Worm (Caenorhabditis elegans): Measurements from ENCODE around the gene plg-1.

plg-1 gene

DNA sequence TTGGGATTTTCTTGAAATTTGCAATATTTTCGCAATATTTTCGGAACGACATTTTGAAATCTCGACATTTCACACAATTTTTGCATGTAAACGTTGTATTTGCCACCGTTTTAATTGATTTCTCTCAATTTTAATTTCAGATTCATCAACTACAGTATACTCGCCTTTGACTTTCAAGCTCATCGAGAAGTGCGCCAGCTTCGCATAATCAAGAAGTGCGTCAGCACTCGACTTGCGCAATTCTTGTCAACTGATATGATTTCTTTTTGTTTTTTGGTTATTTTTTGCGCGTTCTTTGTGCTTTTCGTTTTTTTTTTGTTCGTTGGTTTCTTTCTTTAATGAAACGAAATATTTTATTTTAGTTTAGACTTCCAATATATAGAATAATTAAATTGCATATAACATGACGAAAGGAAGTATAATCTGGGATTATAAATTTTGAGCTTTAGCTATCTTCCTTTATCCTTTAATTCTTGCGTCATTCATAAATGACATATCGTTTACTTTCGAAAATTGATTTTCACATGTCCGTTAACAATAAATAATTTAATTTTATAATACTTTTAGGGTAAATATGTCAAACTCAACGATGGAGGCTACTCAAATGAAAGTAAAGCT, 35.2 kb downstream of the plg-1 start, which contains the start of gene famh-136:
Gene famh-136 (plus strand): TSS at position 568 of the 618 bp plus-strand sequence.
- TF ChIP-seq unc-62 (GFP tag; optimal IDR thresholded peaks at IDR 0.05): no peak

DNA sequence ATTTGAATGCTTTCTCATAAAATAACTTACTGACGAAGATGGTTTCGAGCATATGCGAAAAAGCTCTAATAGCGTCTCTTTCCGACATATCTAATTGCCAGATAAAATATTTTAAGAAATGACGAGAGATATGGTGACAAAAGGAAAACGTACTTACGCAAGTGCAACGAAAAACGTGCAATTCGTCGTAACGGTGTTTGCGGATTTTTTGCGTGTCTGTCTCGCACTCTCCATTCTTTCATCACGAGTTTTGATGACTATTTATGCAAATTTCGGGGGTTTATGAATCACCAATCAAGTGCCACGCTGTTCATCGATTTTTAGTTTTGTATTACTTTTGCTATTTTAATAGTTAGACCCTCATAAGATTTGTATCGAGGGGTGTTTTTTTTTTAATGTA, 36.9 kb downstream of the plg-1 start, which contains the start of gene ZK637.14:
Gene ZK637.14 (minus strand): TSS at position 201 of the 400 bp plus-strand sequence.
- TF ChIP-seq unc-62 (GFP tag; optimal IDR thresholded peaks at IDR 0.05): no peak

DNA sequence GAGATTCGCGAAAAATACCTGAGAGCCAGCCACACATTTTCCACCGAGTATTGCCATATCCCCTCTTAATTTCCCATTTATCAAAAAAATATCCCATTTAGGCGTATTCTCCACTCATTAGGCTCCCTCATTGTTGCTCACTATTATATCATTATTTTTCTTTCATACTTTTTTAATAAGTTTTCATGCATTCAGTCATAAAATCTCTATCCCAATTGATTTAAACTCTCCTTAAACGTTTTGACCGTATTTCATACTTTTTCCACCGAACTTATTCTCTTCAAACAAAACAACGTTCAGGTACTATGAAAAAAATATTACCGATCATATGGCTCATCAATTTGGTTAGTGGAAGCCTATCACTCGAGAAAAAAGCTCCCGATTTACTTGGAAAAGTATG, 37.9 kb downstream of the plg-1 start, which contains the start of gene lnkn-1:
Gene lnkn-1 (plus strand): TSS at position 301 of the 400 bp plus-strand sequence.
- no peak for TF ChIP-seq unc-62 (GFP tag; optimal IDR thresholded peaks at IDR 0.05)

DNA sequence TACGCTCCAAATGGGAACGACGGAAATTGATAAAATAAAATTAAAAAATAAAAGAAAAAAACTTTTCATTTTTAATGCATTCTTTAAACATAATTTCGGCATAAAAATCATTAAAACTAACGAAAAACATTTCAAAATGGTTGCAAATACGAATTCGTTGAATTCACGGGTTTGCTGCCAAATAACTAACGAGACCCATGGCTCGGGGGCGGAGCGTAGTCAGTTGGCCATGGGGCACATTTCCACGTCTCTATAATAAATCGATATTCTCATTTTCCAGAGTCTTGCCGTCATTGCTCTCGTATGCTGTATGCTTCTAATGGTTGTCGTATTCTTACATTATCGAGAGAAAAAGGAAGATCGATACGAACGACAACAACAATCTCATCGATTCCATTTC, 41.4 kb downstream of the plg-1 start, which contains the start of gene ZK637.4:
Gene ZK637.4 (plus strand): TSS at position 301 of the 400 bp plus-strand sequence.
- TF ChIP-seq unc-62 (GFP tag; optimal IDR thresholded peaks at IDR 0.05): no peak

DNA sequence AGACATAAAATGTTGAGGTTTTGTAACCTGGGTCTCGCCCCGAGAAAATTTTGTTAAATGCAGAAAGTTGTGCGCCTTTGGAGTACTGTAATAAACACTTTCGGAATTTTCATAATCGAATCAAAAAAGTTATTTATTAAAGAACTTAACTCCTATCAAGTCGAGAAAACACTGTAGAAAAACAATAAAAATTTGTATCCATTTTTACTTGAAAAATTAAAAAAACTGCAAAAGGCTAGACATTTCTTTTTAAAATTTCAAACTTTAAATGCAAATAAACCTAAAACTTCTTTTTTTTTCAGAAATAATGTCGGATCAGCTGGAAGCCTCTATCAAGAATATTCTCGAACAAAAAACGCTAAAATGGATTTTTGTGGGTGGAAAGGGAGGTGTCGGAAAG, 42.7 kb downstream of the plg-1 start, which contains the start of gene asna-1:
Gene asna-1 (plus strand): TSS at position 301 of the 400 bp plus-strand sequence.
- TF ChIP-seq unc-62 (GFP tag; optimal IDR thresholded peaks at IDR 0.05): no peak

DNA sequence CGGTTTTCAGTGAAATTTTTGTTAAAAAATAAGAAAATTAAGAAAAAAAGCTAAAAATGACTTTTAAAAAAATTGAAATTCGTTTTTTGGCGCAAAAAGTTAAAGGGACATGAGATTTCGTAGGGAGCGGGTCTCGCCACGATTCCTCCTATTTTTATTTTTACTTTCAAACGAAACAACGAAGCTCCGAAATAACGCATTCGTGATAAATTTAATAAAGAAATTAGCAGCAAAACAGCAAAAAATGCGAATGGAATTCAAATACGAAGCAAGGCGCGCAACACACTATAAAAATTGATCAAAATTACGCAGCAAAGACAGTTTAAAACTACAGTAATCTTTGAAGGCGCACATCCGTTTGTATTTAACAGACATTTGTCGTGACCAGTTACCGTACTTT, 47.7 kb downstream of the plg-1 start:
- no peak for TF ChIP-seq unc-62 (GFP tag; optimal IDR thresholded peaks at IDR 0.05)

All from whole organism, dauer.